Fruit fly (Drosophila melanogaster) whole organism, embryonic: ENCODE measurements around the gene CG1910.

Experiments used
- CG10543 ChIP-seq: fragments of 200-800 bp; sonication (Bioruptor generic); optimal IDR thresholded peaks from 3 replicates; lab custom pipeline; 2017; ENCODE audit warnings: missing biosample characterization, mild to moderate bottlenecking, missing genetic modification characterization, moderate library complexity
- CG14014 ChIP-seq: fragments of 200-800 bp; sonication (Bioruptor generic); IDR thresholded peaks from 2 replicates; pipeline ENCODE4 v1.3.6; 2022; ENCODE audit warnings: missing biosample characterization, missing genetic modification characterization
- CG1602 ChIP-seq: fragments of 200-800 bp; sonication (Bioruptor generic); optimal IDR thresholded peaks from 3 replicates; lab custom pipeline; 2016; ENCODE audit warnings: missing biosample characterization, missing genetic modification characterization
- CG17328 ChIP-seq: fragments of 200-800 bp; sonication (Bioruptor generic); IDR thresholded peaks from 2 replicates; pipeline ENCODE4 v1.3.6; 2022; ENCODE audit warnings: missing biosample characterization, missing genetic modification characterization
- CG18476 ChIP-seq: fragments of 200-800 bp; sonication (Bioruptor generic); optimal IDR thresholded peaks from 2 replicates; lab custom pipeline; 2016; ENCODE audit warnings: missing biosample characterization, mild to moderate bottlenecking, missing genetic modification characterization
- CG34224 ChIP-seq: fragments of 200-800 bp; sonication (Bioruptor generic); IDR thresholded peaks from 3 replicates; pipeline ENCODE4 v1.3.6; 2022; ENCODE audit warnings: missing biosample characterization, missing genetic modification characterization; ENCODE audit not compliant: partially characterized antibody
- CG3847 ChIP-seq: fragments of 200-800 bp; sonication (Bioruptor generic); IDR thresholded peaks from 2 replicates; pipeline ENCODE4 v1.3.6; 2022; ENCODE audit warnings: missing biosample characterization, missing genetic modification characterization
- CG4328 ChIP-seq: fragments of 200-800 bp; sonication (Bioruptor generic); optimal IDR thresholded peaks from 3 replicates; lab custom pipeline; 2017; ENCODE audit warnings: missing biosample characterization, missing genetic modification reagents, missing genetic modification characterization
- CG4360 ChIP-seq: fragments of 200-800 bp; sonication (Bioruptor generic); IDR thresholded peaks from 2 replicates; pipeline ENCODE4 v1.3.6; 2022; ENCODE audit warnings: missing biosample characterization, missing genetic modification characterization
- CG6654 ChIP-seq: fragments of 200-800 bp; sonication (Bioruptor generic); optimal IDR thresholded peaks from 2 replicates; lab custom pipeline; 2017; ENCODE audit warnings: missing biosample characterization, mild to moderate bottlenecking, missing genetic modification characterization
- CG8924 ChIP-seq: fragments of 200-800 bp; optimal IDR thresholded peaks from 3 replicates; lab custom pipeline; 2019; ENCODE audit warnings: missing biosample characterization, mild to moderate bottlenecking, missing genetic modification characterization, moderate library complexity
- CG9215 ChIP-seq: fragments of 200-800 bp; sonication (Bioruptor generic); IDR thresholded peaks from 2 replicates; pipeline ENCODE4 v1.3.6; 2022; ENCODE audit warnings: missing biosample characterization, missing genetic modification characterization
- CG9727 ChIP-seq: fragments of 200-800 bp; sonication (Bioruptor generic); optimal IDR thresholded peaks from 3 replicates; lab custom pipeline; 2017; ENCODE audit warnings: missing biosample characterization, mild to moderate bottlenecking, missing genetic modification characterization
- CG9797 ChIP-seq: fragments of 200-800 bp; sonication (Bioruptor generic); optimal IDR thresholded peaks from 3 replicates; lab custom pipeline; 2018; ENCODE audit warnings: missing biosample characterization, mild to moderate bottlenecking, missing genetic modification characterization
- Dll ChIP-seq: fragments of 200-800 bp; sonication (Bioruptor generic); IDR thresholded peaks from 4 replicates; pipeline ENCODE4 v1.3.6; 2022; ENCODE audit warnings: missing biosample characterization, missing genetic modification characterization; ENCODE audit not compliant: partially characterized antibody
- Dp ChIP-seq: fragments of 200-800 bp; sonication (Bioruptor generic); optimal IDR thresholded peaks from 2 replicates; lab custom pipeline; 2018; ENCODE audit warnings: missing biosample characterization, mild to moderate bottlenecking, missing genetic modification characterization, moderate library complexity
- E2f2 ChIP-seq: fragments of 200-800 bp; sonication (Bioruptor generic); IDR thresholded peaks from 2 replicates; pipeline ENCODE4 v1.3.6; 2022; ENCODE audit warnings: missing biosample characterization, missing genetic modification characterization
- Ets97D ChIP-seq: fragments of 200-800 bp; sonication (Bioruptor generic); optimal IDR thresholded peaks from 3 replicates; lab custom pipeline; 2016; ENCODE audit warnings: missing biosample characterization, missing genetic modification characterization
- HLH54F ChIP-seq: fragments of 200-800 bp; sonication (Bioruptor generic); optimal IDR thresholded peaks from 3 replicates; lab custom pipeline; 2016; ENCODE audit warnings: missing biosample characterization, missing genetic modification characterization
- HmgZ ChIP-seq: fragments of 200-800 bp; sonication (Bioruptor generic); optimal IDR thresholded peaks from 2 replicates; lab custom pipeline; 2018; ENCODE audit warnings: missing biosample characterization, mild to moderate bottlenecking, missing genetic modification characterization
- Hmx ChIP-seq: fragments of 200-800 bp; sonication (Bioruptor generic); optimal IDR thresholded peaks from 2 replicates; lab custom pipeline; 2016; ENCODE audit warnings: missing biosample characterization, missing genetic modification characterization
- MBD-R2 ChIP-seq: fragments of 200-800 bp; sonication (Bioruptor generic); IDR thresholded peaks from 2 replicates; pipeline ENCODE4 v1.3.6; 2022; ENCODE audit warnings: missing biosample characterization, missing genetic modification characterization
- Opbp ChIP-seq: fragments of 200-800 bp; sonication (Bioruptor generic); IDR thresholded peaks from 3 replicates; pipeline ENCODE4 v1.3.6; 2022; ENCODE audit warnings: missing biosample characterization, missing genetic modification characterization; ENCODE audit not compliant: partially characterized antibody
- PHDP ChIP-seq: fragments of 200-800 bp; sonication (Bioruptor generic); optimal IDR thresholded peaks from 3 replicates; lab custom pipeline; 2018; ENCODE audit warnings: missing biosample characterization, mild to moderate bottlenecking, missing genetic modification characterization, moderate library complexity
- Rx ChIP-seq: fragments of 200-800 bp; sonication (Bioruptor generic); IDR thresholded peaks from 2 replicates; pipeline ENCODE4 v1.3.6; 2022; ENCODE audit warnings: missing biosample characterization, missing genetic modification characterization
- Sin3A ChIP-seq: fragments of >200 bp; optimal IDR thresholded peaks from 2 replicates; lab custom pipeline; 2018
- Six4 ChIP-seq: fragments of 200-800 bp; sonication (Bioruptor generic); optimal IDR thresholded peaks from 2 replicates; lab custom pipeline; 2016; ENCODE audit warnings: missing biosample characterization, missing genetic modification characterization
- Xbp1 ChIP-seq: fragments of 200-800 bp; sonication (Bioruptor generic); optimal IDR thresholded peaks from 3 replicates; lab custom pipeline; 2016; ENCODE audit warnings: missing biosample characterization, mild to moderate bottlenecking, missing genetic modification characterization
- Xrp1 ChIP-seq: fragments of 200-800 bp; sonication (Bioruptor generic); IDR thresholded peaks from 2 replicates; pipeline ENCODE4 v1.3.6; 2022; ENCODE audit warnings: missing biosample characterization, missing genetic modification characterization
- ap ChIP-seq: fragments of 200-800 bp; sonication (Bioruptor generic); IDR thresholded peaks from 2 replicates; pipeline ENCODE4 v1.3.6; 2022; ENCODE audit warnings: missing biosample characterization, missing genetic modification characterization
- bbx ChIP-seq: fragments of 200-800 bp; sonication (Bioruptor generic); IDR thresholded peaks from 2 replicates; pipeline ENCODE4 v1.3.6; 2022; ENCODE audit warnings: missing biosample characterization, missing genetic modification characterization; ENCODE audit not compliant: partially characterized antibody
- caup ChIP-seq: fragments of 200-800 bp; sonication (Bioruptor generic); optimal IDR thresholded peaks from 3 replicates; lab custom pipeline; 2017; ENCODE audit warnings: missing biosample characterization, mild to moderate bottlenecking, missing genetic modification characterization, moderate library complexity; ENCODE audit not compliant: severe bottlenecking
- chinmo ChIP-seq: fragments of 200-800 bp; sonication (Bioruptor generic); IDR thresholded peaks from 4 replicates; pipeline ENCODE4 v1.3.6; 2022; ENCODE audit warnings: missing biosample characterization, missing genetic modification characterization; ENCODE audit not compliant: partially characterized antibody
- crp ChIP-seq, 2 experiments: fragments of 200-800 bp; sonication (Bioruptor generic); optimal IDR thresholded peaks; 2 replicates in 1 of 2; 3 replicates in 1 of 2; lab custom pipeline; 2017; ENCODE audit warnings: missing biosample characterization in 2 of 2, missing genetic modification characterization in 2 of 2, mild to moderate bottlenecking in 1 of 2, moderate library complexity in 1 of 2
- dan ChIP-seq: fragments of 200-800 bp; sonication (Bioruptor generic); IDR thresholded peaks from 2 replicates; pipeline ENCODE4 v1.3.6; 2022; ENCODE audit warnings: missing biosample characterization, missing genetic modification characterization
- danr ChIP-seq: fragments of 200-800 bp; sonication (Bioruptor generic); IDR thresholded peaks from 2 replicates; pipeline ENCODE4 v1.3.6; 2022; ENCODE audit warnings: missing biosample characterization, missing genetic modification characterization
- fd102C ChIP-seq: fragments of 200-800 bp; sonication (Bioruptor generic); optimal IDR thresholded peaks from 2 replicates; lab custom pipeline; 2018; ENCODE audit warnings: missing biosample characterization, mild to moderate bottlenecking, missing genetic modification characterization, moderate library complexity
- fd64A ChIP-seq: fragments of 200-800 bp; sonication (Bioruptor generic); optimal IDR thresholded peaks from 3 replicates; lab custom pipeline; 2018; ENCODE audit warnings: missing biosample characterization, mild to moderate bottlenecking, missing genetic modification characterization
- her ChIP-seq: fragments of 200-800 bp; sonication (Bioruptor generic); optimal IDR thresholded peaks from 2 replicates; lab custom pipeline; 2016; ENCODE audit warnings: missing biosample characterization, missing genetic modification characterization
- ind ChIP-seq: fragments of 200-800 bp; sonication (Bioruptor generic); optimal IDR thresholded peaks from 3 replicates; lab custom pipeline; 2016; ENCODE audit warnings: missing biosample characterization, missing genetic modification characterization
- ken ChIP-seq: fragments of 200-800 bp; sonication (Bioruptor generic); IDR thresholded peaks from 3 replicates; pipeline ENCODE4 v1.3.6; 2022; ENCODE audit warnings: missing biosample characterization, missing genetic modification characterization
- otp ChIP-seq: fragments of 200-800 bp; sonication (Bioruptor generic); IDR thresholded peaks from 3 replicates; pipeline ENCODE4, ENCODE4 v1.3.6; 2022; ENCODE audit warnings: missing biosample characterization, missing genetic modification characterization
- peb ChIP-seq: fragments of 200-800 bp; sonication (Bioruptor generic); IDR thresholded peaks from 2 replicates; pipeline ENCODE4 v1.3.6; 2022; ENCODE audit warnings: missing biosample characterization, missing genetic modification characterization
- pum ChIP-seq: fragments of 200-800 bp; sonication (Bioruptor generic); optimal IDR thresholded peaks from 2 replicates; lab custom pipeline; 2016; ENCODE audit warnings: missing biosample characterization, missing genetic modification characterization
- row ChIP-seq: fragments of 200-800 bp; sonication (Bioruptor generic); IDR thresholded peaks from 3 replicates; pipeline ENCODE4 v1.3.6; 2022; ENCODE audit warnings: missing biosample characterization, missing genetic modification characterization
- seq ChIP-seq: fragments of 200-800 bp; sonication (Bioruptor generic); IDR thresholded peaks from 2 replicates; pipeline ENCODE4 v1.3.6; 2022; ENCODE audit warnings: missing biosample characterization, missing genetic modification characterization
- sug ChIP-seq: fragments of 200-800 bp; optimal IDR thresholded peaks from 2 replicates; lab custom pipeline; 2019; ENCODE audit warnings: missing biosample characterization, mild to moderate bottlenecking, missing genetic modification characterization, moderate library complexity
- tgo ChIP-seq: fragments of 200-800 bp; sonication (Bioruptor generic); IDR thresholded peaks from 3 replicates; pipeline ENCODE4 v1.3.6; 2022; ENCODE audit warnings: missing biosample characterization, missing genetic modification characterization
- tin ChIP-seq: fragments of 200-800 bp; sonication (Bioruptor generic); optimal IDR thresholded peaks from 3 replicates; lab custom pipeline; 2016; ENCODE audit warnings: missing biosample characterization, missing genetic modification characterization
- zfh1 ChIP-seq: fragments of 200-800 bp; sonication (Bioruptor generic); IDR thresholded peaks from 3 replicates; pipeline ENCODE4 v1.3.6; 2022; ENCODE audit warnings: missing biosample characterization, missing genetic modification characterization

Gene CG1910

DNA sequence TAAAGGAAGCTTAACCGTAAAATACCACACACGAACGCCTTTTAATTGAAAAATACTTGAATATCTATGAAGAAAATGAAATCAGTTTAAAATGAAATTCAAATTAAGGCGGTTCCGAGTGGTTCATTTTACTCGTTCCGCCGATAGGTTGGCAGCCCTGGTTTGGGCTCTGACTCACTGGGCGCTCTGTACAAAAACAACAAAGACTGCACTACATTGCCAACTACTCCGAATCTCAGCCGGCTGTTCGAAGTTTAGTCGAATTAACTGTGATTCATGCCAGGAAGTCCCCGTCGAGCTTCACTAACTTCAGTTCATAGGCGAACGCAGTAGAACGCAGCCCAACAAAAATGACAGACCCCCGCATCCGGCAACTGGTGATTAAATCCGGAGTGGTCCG lies 4.2 kb upstream of the CG1910 start, which contains the start of gene Tbca (continued):
- TF ChIP-seq CG34224 (peak; percentile 63; the same call in 2 of the 3 replicates), crp (GFP tag; optimal IDR thresholded peaks at IDR 0.05; lab: Kevin White, UChicago) (peak in 1 of 2 experiments; percentile 59), CG4360 (peak; percentile 70), Hmx (no peak), MBD-R2 (GFP tag; lab: Robert Waterston, UW) (peak; percentile 64; the same call in 1 of the 2 replicates), Ets97D (GFP tag; lab: Kevin White, UChicago) (peak; percentile 44), Opbp (GFP tag; lab: Robert Waterston, UW) (peak; percentile 55; the same call in 1 of the 3 replicates), row (GFP tag; lab: Robert Waterston, UW) (peak; percentile 19; the same call in 1 of the 3 replicates), fd64A (no peak), CG17328 (0 out of 2 replicates have a peak, but pooled peaks have one; percentile 16), her (no peak), CG1602 (no peak), CG9797 (peak; percentile 29), Dll (peak; percentile 63; the same call in 3 of the 4 replicates), HmgZ (tag; lab: Kevin White, UChicago) (peak; percentile 52), Xbp1 (no peak), PHDP (tag; lab: Kevin White, UChicago) (no peak), E2f2 (GFP tag; lab: Robert Waterston, UW) (peak; percentile 98), Sin3A (lab: Kevin White, UChicago) (peak; percentile 8)

DNA sequence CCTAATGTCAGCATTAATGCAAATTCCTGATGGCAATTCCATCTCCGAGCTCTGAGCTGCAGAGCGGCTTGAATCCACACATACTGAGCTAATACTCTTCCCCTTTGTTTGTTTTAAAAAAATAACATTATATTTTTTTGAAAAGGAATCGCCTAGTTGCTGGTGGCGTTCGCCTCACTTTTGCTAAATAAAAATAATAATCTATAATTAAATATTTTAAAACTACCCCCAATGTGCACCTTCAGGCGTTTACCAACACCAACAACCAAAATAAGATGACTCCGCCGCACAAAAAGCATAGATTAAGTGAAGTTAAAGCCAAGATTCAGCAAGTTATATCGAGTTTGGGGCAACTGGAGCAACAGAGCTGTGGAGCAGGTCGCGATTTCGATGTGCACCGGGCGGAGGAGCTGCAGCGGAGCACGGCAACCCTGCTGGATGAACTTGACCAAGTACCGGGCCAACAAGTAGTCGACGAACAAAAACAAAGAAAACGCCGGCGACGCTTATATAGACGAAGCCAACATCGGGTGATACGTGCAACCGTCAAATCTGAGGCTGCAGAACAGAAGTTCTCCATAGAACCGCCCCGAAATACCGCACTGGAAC lies 3.3 kb upstream of the CG1910 start, which contains the start of gene CG1896:
CG1896 (plus strand) TSS at position 239 of the 609 bp plus-strand sequence.
- TF ChIP-seq Rx (GFP tag; lab: Robert Waterston, UW), result 0 out of 2 replicates have a peak, but pooled peaks have one; percentile 25
- TF ChIP-seq CG14014 (GFP tag; lab: Robert Waterston, UW), result 0 out of 2 replicates have a peak, but pooled peaks have one; percentile 13
- TF ChIP-seq fd102C (GFP tag; lab: Kevin White, UChicago), result no peak
- no peak for TF ChIP-seq danr
- TF ChIP-seq ap (GFP tag; lab: Robert Waterston, UW), result peak; percentile 47; the same call in 1 of the 2 replicates
- TF ChIP-seq CG9215 (GFP tag; lab: Robert Waterston, UW), result no peak
- no peak for TF ChIP-seq peb (GFP tag; lab: Robert Waterston, UW)
- peak; percentile 67; the same call in 2 of the 3 replicates for TF ChIP-seq ken (GFP tag; lab: Robert Waterston, UW)
- TF ChIP-seq tin, result peak; percentile 48
- TF ChIP-seq ind, result peak; percentile 29
- 0 out of 2 replicates have a peak, but pooled peaks have one; percentile 14 for TF ChIP-seq bbx (GFP tag; lab: Robert Waterston, UW)
- peak; percentile 54 for TF ChIP-seq caup
- TF ChIP-seq Xrp1, result peak; percentile 66
- no peak for TF ChIP-seq chinmo
- peak; percentile 71; the same call in 2 of the 3 replicates for TF ChIP-seq zfh1 (GFP tag; lab: Robert Waterston, UW)
- no peak for TF ChIP-seq CG4328 (GFP tag; lab: Kevin White, UChicago)
- peak; percentile 29; the same call in 1 of the 3 replicates for TF ChIP-seq tgo (GFP tag; lab: Robert Waterston, UW)
- TF ChIP-seq CG18476 (GFP tag; lab: Kevin White, UChicago), result peak; percentile 46
- TF ChIP-seq CG17328, result peak; percentile 63
- TF ChIP-seq Six4 (GFP tag; lab: Kevin White, UChicago), result no peak
- peak; percentile 20 for TF ChIP-seq sug (tag; lab: Kevin White, UChicago)
- peak; percentile 60 for TF ChIP-seq CG8924 (tag; lab: Kevin White, UChicago)
- no peak for TF ChIP-seq CG10543 (GFP tag; lab: Kevin White, UChicago)
- TF ChIP-seq Dp (GFP tag; lab: Kevin White, UChicago), result no peak
- TF ChIP-seq seq (GFP tag; lab: Robert Waterston, UW), result peak; percentile 71
- TF ChIP-seq otp (GFP tag; lab: Robert Waterston, UW), result 0 out of 3 replicates have a peak, but pooled peaks have one; percentile 38
- TF ChIP-seq CG3847 (GFP tag; lab: Robert Waterston, UW), result peak; percentile 34
- TF ChIP-seq dan (GFP tag; lab: Robert Waterston, UW), result no peak
- TF ChIP-seq pum (GFP tag; lab: Kevin White, UChicago), result no peak
- peak; percentile 55 for TF ChIP-seq CG9727 (GFP tag; lab: Kevin White, UChicago)
- no peak for TF ChIP-seq HLH54F (GFP tag; lab: Kevin White, UChicago)
- peak; percentile 1 for TF ChIP-seq CG6654
